Fruit fly (Drosophila melanogaster): ENCODE measurements around the gene CG8679.

The CG8679 gene

DNA sequence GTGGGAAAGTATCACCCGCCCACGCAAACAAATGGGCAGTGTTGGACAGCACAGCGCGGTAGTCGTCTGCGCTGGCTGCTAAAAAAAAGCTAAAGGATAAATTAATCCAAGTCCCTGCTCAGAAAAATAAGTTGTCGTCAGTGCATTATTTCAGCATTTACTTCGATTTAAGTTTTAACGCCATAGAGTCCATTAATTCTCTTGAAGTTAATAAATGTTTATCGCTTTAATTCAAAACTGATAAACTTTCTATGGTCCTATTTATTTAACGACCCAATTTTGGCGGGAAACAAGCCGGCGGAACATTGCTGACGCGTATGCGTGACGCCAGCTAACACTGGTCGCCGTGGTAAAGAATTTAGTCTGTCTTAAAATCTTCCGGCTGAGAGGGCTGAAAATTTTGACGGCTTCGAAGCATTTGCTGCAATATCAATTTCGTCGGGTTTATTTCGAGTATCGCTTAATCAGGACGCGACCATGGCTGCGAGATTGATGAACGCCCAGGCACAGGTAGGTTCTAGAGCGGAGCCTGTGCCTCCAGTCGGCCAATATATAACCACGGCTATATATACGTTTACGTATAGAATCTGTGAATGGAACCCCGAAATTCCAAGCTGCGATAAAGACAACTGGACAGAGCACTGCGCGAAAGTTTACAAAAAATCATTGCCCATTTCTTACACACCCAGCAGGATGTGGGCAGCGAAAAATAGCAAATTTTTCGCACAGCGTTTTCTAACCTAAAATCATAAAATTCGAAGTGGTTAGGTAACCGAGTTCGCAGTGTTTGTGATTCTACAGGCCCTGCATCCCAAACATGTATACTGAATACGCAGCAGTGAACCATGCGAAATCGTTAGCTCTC is 49.8 kb downstream of the CG8679 start, which contains the start of the genes mAcon1, CG43345 and CG43346 (continued):
- TF ChIP-seq Kr (GFP tag; optimal IDR thresholded peaks at IDR 0.05), result no peak
- TF ChIP-seq CG1792 (GFP tag; optimal IDR thresholded peaks at IDR 0.05), result peak; percentile 83
- TF ChIP-seq yki (optimal IDR thresholded peaks at IDR 0.05), result no peak
- peak; percentile 86 for TF ChIP-seq CG18599 (GFP tag; optimal IDR thresholded peaks at IDR 0.05)
- TF ChIP-seq hbn (GFP tag; IDR thresholded peaks at IDR 0.05; ENCODE audit: partially characterized antibody), result no peak
- TF ChIP-seq NfI (GFP tag; optimal IDR thresholded peaks at IDR 0.05), result peak; percentile 86
- TF ChIP-seq hkb (optimal IDR thresholded peaks at IDR 0.05), result peak; percentile 51
- peak; percentile 72 for TF ChIP-seq hkb (GFP tag; IDR thresholded peaks at IDR 0.05)
- TF ChIP-seq al (GFP tag; IDR thresholded peaks at IDR 0.05), result peak; percentile 73
- no peak for TF ChIP-seq sqz (GFP tag; optimal IDR thresholded peaks at IDR 0.05)
- peak; percentile 76 for TF ChIP-seq luna (GFP tag; optimal IDR thresholded peaks at IDR 0.05)
- peak; percentile 73 for TF ChIP-seq Mes4 (GFP tag; optimal IDR thresholded peaks at IDR 0.05)
- TF ChIP-seq Doc2 (GFP tag; IDR thresholded peaks at IDR 0.05), result no peak
- TF ChIP-seq ara (GFP tag; IDR thresholded peaks at IDR 0.05), result no peak
- peak; percentile 72 for TF ChIP-seq sima (GFP tag; optimal IDR thresholded peaks at IDR 0.05)
- TF ChIP-seq CG12659 (GFP tag; optimal IDR thresholded peaks at IDR 0.05), result peak; percentile 90
- peak; percentile 73 for TF ChIP-seq CG7372 (GFP tag; IDR thresholded peaks at IDR 0.05)
- peak; percentile 99 for TF ChIP-seq Ets65A (GFP tag)
- peak; percentile 44 for TF ChIP-seq CG10431 (GFP tag; optimal IDR thresholded peaks at IDR 0.05)
- TF ChIP-seq gt (GFP tag; IDR thresholded peaks at IDR 0.05), result no peak
- no peak for TF ChIP-seq CG14860 (GFP tag; IDR thresholded peaks at IDR 0.05; ENCODE audit: partially characterized antibody)
- peak; percentile 60 for TF ChIP-seq sisA (GFP tag; IDR thresholded peaks at IDR 0.05)
- peak; percentile 80 for TF ChIP-seq tin (GFP tag; optimal IDR thresholded peaks at IDR 0.05)
- TF ChIP-seq trem (tag; optimal IDR thresholded peaks at IDR 0.05), result peak; percentile 79
- TF ChIP-seq Fer3 (tag; optimal IDR thresholded peaks at IDR 0.05), result peak; percentile 62
- no peak for TF ChIP-seq dati (GFP tag; IDR thresholded peaks at IDR 0.05)
- 0 out of 2 replicates have a peak, but pooled peaks have one; percentile 30 for TF ChIP-seq toy (GFP tag; IDR thresholded peaks at IDR 0.05)
- peak; percentile 53 for TF ChIP-seq CG33213 (GFP tag; optimal IDR thresholded peaks at IDR 0.05)
- TF ChIP-seq pfk (GFP tag; optimal IDR thresholded peaks at IDR 0.05), result peak; percentile 6
- 0 out of 2 replicates have a peak, but pooled peaks have one; percentile 8 for TF ChIP-seq Gsc (GFP tag; IDR thresholded peaks at IDR 0.05)
- peak; percentile 80 for TF ChIP-seq CG4404 (GFP tag; IDR thresholded peaks at IDR 0.05)
- peak; percentile 73 for TF ChIP-seq CG12942 (GFP tag; optimal IDR thresholded peaks at IDR 0.05)
- TF ChIP-seq CG2875 (GFP tag; optimal IDR thresholded peaks at IDR 0.05), result no peak
- TF ChIP-seq cwo (GFP tag; optimal IDR thresholded peaks at IDR 0.05), result peak; percentile 68
- peak; percentile 34 for TF ChIP-seq Hmx (GFP tag; optimal IDR thresholded peaks at IDR 0.05)
- no peak for TF ChIP-seq tap (tag; optimal IDR thresholded peaks at IDR 0.05)
- peak; percentile 88 for TF ChIP-seq Mad (GFP tag; optimal IDR thresholded peaks at IDR 0.05)
- TF ChIP-seq CG11504 (tag; optimal IDR thresholded peaks at IDR 0.05), result no peak
- peak; percentile 70 for TF ChIP-seq Ssrp (tag; optimal IDR thresholded peaks at IDR 0.05)
- TF ChIP-seq CG4854 (GFP tag; optimal IDR thresholded peaks at IDR 0.05), result peak; percentile 69
- TF ChIP-seq CG8944 (GFP tag; optimal IDR thresholded peaks at IDR 0.05), result peak; percentile 88
- TF ChIP-seq CG7271 (tag; optimal IDR thresholded peaks at IDR 0.05), result peak; percentile 8
- TF ChIP-seq CG8924 (tag; optimal IDR thresholded peaks at IDR 0.05), result no peak
- TF ChIP-seq CG12744 (GFP tag; optimal IDR thresholded peaks at IDR 0.05), result peak; percentile 70
- peak; percentile 54; the same call in 1 of the 2 replicates for TF ChIP-seq CG32532 (GFP tag; IDR thresholded peaks at IDR 0.05)
- peak; percentile 70 for TF ChIP-seq Hr39 (optimal IDR thresholded peaks at IDR 0.05)
- peak; percentile 59; the same call in 1 of the 3 replicates for TF ChIP-seq CG7357 (GFP tag; IDR thresholded peaks at IDR 0.05)
- peak; percentile 57; the same call in 1 of the 3 replicates for TF ChIP-seq CG34422 (GFP tag; IDR thresholded peaks at IDR 0.05)
- TF ChIP-seq row (GFP tag; IDR thresholded peaks at IDR 0.05), result peak; percentile 97
- TF ChIP-seq kay (GFP tag; optimal IDR thresholded peaks at IDR 0.05), result peak; percentile 58

Data from whole organism, embryonic.